Worm (Caenorhabditis elegans): ENCODE data around the gene T28C12.2.

DNA sequence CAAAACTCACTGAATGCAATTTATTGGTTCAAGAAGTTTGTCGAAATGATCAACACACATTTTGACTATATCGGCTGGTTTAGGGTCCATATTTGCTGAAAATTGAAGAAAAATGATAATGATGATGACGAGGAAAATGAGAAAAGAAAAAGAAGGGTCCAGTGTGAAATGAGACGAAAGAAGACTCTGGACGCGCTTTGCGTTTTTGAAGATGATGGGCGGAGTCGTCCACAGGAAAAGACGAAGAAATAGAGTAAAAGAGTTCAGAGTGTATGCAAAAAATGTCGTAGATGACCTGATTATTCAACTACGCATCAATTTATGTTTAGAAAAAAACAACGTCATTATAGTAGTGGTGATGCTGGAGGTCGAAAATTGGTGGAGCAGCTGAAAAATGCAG lies 45.8 kb downstream of the T28C12.2 start, which contains the start of gene F13H6.5:
- TF ChIP-seq dve-1 (tag; optimal IDR thresholded peaks at IDR 0.05) = no peak
- TF ChIP-seq nhr-11 (tag; optimal IDR thresholded peaks at IDR 0.05) = no peak
- TF ChIP-seq ref-2 (tag; optimal IDR thresholded peaks at IDR 0.05) = no peak
- no peak for TF ChIP-seq ceh-9 (tag; optimal IDR thresholded peaks at IDR 0.05)
- TF ChIP-seq K09A11.1 (tag; optimal IDR thresholded peaks at IDR 0.05; ENCODE audit: insufficient read depth) = no peak
- no peak for TF ChIP-seq elt-2 (tag; optimal IDR thresholded peaks at IDR 0.05)
- TF ChIP-seq pag-3 (tag; optimal IDR thresholded peaks at IDR 0.05; ENCODE audit: borderline replicate concordance) = no peak
- TF ChIP-seq rnt-1 (tag; optimal IDR thresholded peaks at IDR 0.05) = no peak
- TF ChIP-seq zip-5 (tag; optimal IDR thresholded peaks at IDR 0.05) = no peak
